Fruit fly (Drosophila melanogaster): Measurements from ENCODE around the gene Imp.

The Imp gene

dm6 chrX:10825349-10826129, 1.5 kb upstream of the Imp start (continued):
- TF ChIP-seq Drgx (GFP tag; IDR thresholded peaks at IDR 0.05) (no peak), CG16779 (GFP tag; IDR thresholded peaks at IDR 0.05) (no peak), stwl (tag; optimal IDR thresholded peaks at IDR 0.05) (no peak), dmrt11E (tag; optimal IDR thresholded peaks at IDR 0.05) (peak; percentile 71), CG11723 (GFP tag; optimal IDR thresholded peaks at IDR 0.05) (no peak), lab (GFP tag; optimal IDR thresholded peaks at IDR 0.05) (peak; percentile 7), HmgZ (tag; optimal IDR thresholded peaks at IDR 0.05) (no peak), fd96Cb (tag; optimal IDR thresholded peaks at IDR 0.05) (peak; percentile 55), Sry-β (GFP tag; optimal IDR thresholded peaks at IDR 0.05) (no peak), Dp (GFP tag; optimal IDR thresholded peaks at IDR 0.05) (no peak), CG4730 (GFP tag; IDR thresholded peaks at IDR 0.05) (0 out of 2 replicates have a peak, but pooled peaks have one; percentile 33), exex (tag; optimal IDR thresholded peaks at IDR 0.05) (no peak), CG17328 (GFP tag; IDR thresholded peaks at IDR 0.05) (peak; percentile 57; the same call in 1 of the 2 replicates), CG32532 (GFP tag; IDR thresholded peaks at IDR 0.05) (no peak), CG11504 (tag; optimal IDR thresholded peaks at IDR 0.05) (peak; percentile 63), ham (GFP tag; IDR thresholded peaks at IDR 0.05) (no peak), CG17361 (GFP tag; IDR thresholded peaks at IDR 0.05) (peak; percentile 59; the same call in 1 of the 3 replicates), pho (GFP tag; optimal IDR thresholded peaks at IDR 0.05) (no peak), yki (optimal IDR thresholded peaks at IDR 0.05) (no peak), Hr51 (GFP tag; optimal IDR thresholded peaks at IDR 0.05) (peak in 1 of 2 experiments; percentile 20), CG5180 (GFP tag; optimal IDR thresholded peaks at IDR 0.05) (no peak), sug (tag; optimal IDR thresholded peaks at IDR 0.05) (no peak), CG7839 (tag; optimal IDR thresholded peaks at IDR 0.05) (peak; percentile 64), CkIIα-i1 (GFP tag; IDR thresholded peaks at IDR 0.05) (no peak), Atf6 (GFP tag; IDR thresholded peaks at IDR 0.05) (no peak), CG7372 (GFP tag; IDR thresholded peaks at IDR 0.05) (no peak), Tbp (GFP tag; optimal IDR thresholded peaks at IDR 0.05) (no peak), CG11085 (GFP tag; IDR thresholded peaks at IDR 0.05) (no peak), CG31441 (GFP tag; IDR thresholded peaks at IDR 0.05) (peak; percentile 64), luna (GFP tag; optimal IDR thresholded peaks at IDR 0.05) (no peak), gro (GFP tag; optimal IDR thresholded peaks at IDR 0.05) (no peak), Fer3 (tag; optimal IDR thresholded peaks at IDR 0.05) (no peak), slp2 (GFP tag; optimal IDR thresholded peaks at IDR 0.05) (peak; percentile 22), dimm (GFP tag; IDR thresholded peaks at IDR 0.05) (no peak), otp (GFP tag; IDR thresholded peaks at IDR 0.05) (0 out of 3 replicates have a peak, but pooled peaks have one; percentile 31), sens (GFP tag) (peak; percentile 95), CG10267 (tag; optimal IDR thresholded peaks at IDR 0.05) (peak; percentile 45), CG42726 (GFP tag; IDR thresholded peaks at IDR 0.05; ENCODE audit: partially characterized antibody) (no peak), CG2678 (tag; optimal IDR thresholded peaks at IDR 0.05) (peak; percentile 52), CG10431 (GFP tag; optimal IDR thresholded peaks at IDR 0.05) (no peak), hbn (GFP tag; IDR thresholded peaks at IDR 0.05; ENCODE audit: partially characterized antibody) (no peak), Ada2b (GFP tag; IDR thresholded peaks at IDR 0.05) (no peak), p53 (GFP tag; optimal IDR thresholded peaks at IDR 0.05) (no peak), B-H2 (GFP tag; optimal IDR thresholded peaks at IDR 0.05) (no peak), emc (GFP tag; optimal IDR thresholded peaks at IDR 0.05) (no peak), ci (GFP tag; IDR thresholded peaks at IDR 0.05) (peak; percentile 62; the same call in 1 of the 3 replicates), Rx (GFP tag; IDR thresholded peaks at IDR 0.05) (no peak), her (GFP tag; optimal IDR thresholded peaks at IDR 0.05) (no peak), ro (GFP tag; IDR thresholded peaks at IDR 0.05) (no peak), CG6654 (GFP tag; optimal IDR thresholded peaks at IDR 0.05) (no peak)
